Worm (Caenorhabditis elegans) whole organism, L4 larva: Measurements from ENCODE around the gene srf-3.

Experiments used
- duxl-1 ChIP-seq: sonication (generic microtip); optimal IDR thresholded peaks from 2 replicates; lab custom pipeline; 2016; ENCODE audit warnings: mild to moderate bottlenecking, missing genetic modification characterization, moderate library complexity, missing compliant biosample characterization; ENCODE audit not compliant: poor library complexity
- mes-2 ChIP-seq: sonication (generic microtip); optimal IDR thresholded peaks from 2 replicates; lab custom pipeline; 2016; ENCODE audit warnings: missing genotype, mild to moderate bottlenecking, missing genetic modification characterization, missing compliant biosample characterization; ENCODE audit not compliant: poor library complexity, severe bottlenecking
- nhr-10 ChIP-seq: fragments of 150-350 bp; optimal IDR thresholded peaks from 2 replicates; lab custom pipeline; 2014; ENCODE audit warnings: missing biosample characterization, missing genetic modification characterization

DNA sequence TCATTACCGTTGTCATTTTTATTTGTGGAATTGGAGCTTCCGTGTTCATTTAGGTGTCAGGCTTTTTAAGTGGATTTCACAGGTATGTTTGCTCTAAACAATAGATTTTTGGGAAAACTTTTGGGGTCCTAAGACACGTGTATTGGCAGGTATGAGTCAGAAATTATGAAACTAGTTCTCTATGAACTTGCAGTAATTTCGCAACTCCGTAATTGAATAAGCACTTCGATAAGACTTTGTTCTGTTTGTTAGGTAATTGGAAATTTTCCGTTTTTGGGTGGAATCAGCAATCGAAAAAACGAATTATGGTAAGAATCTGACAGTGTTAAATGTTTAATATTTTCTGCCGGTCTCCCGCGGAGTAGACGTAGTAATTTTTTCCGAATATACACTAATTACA, 47.8 kb downstream of the srf-3 start:
- TF ChIP-seq nhr-10 (tag; lab: Kevin White, UChicago) (no peak), mes-2 (tag; lab: Kevin White, UChicago) (no peak), duxl-1 (no peak)
